Worm (Caenorhabditis elegans): ENCODE data around the gene fbxa-62.
"Not testable (repeated sequence)": the region's sequence is repeated elsewhere in the genome, so short reads cannot be mapped to it uniquely, and the experiment has no call there.

Gene fbxa-62

ce11 chrIII:2251348-2251747 is 23.8 kb downstream of the fbxa-62 start, which contains the start of gene fbxa-7:
Gene fbxa-7 (minus strand): TSS chrIII:2251448.
- TF ChIP-seq unc-62 (GFP tag; optimal IDR thresholded peaks at IDR 0.05): no peak

ce11 chrIII:2253027-2253499 is 25.6 kb downstream of the fbxa-62 start, which contains the start of gene fbxa-73:
Gene fbxa-73 (plus strand): TSS chrIII:2253449.
- TF ChIP-seq unc-62 (GFP tag; optimal IDR thresholded peaks at IDR 0.05): no peak

ce11 chrIII:2255522-2255921 is 28.0 kb downstream of the fbxa-62 start, which contains the start of gene fbxa-71:
Gene fbxa-71 (plus strand): TSS chrIII:2255822.
- no peak for TF ChIP-seq unc-62 (GFP tag; optimal IDR thresholded peaks at IDR 0.05)

- TF ChIP-seq unc-62 (GFP tag; optimal IDR thresholded peaks at IDR 0.05): no peak
Measured at ce11 chrIII:2258863-2259262, 31.4 kb downstream of the fbxa-62 start, which contains the start of gene fbxa-43. Gene fbxa-43 (minus strand): TSS chrIII:2258963.

- no peak for TF ChIP-seq unc-62 (GFP tag; optimal IDR thresholded peaks at IDR 0.05)
Measured at ce11 chrIII:2259329-2259728, 31.8 kb downstream of the fbxa-62 start.

- TF ChIP-seq unc-62 (GFP tag; optimal IDR thresholded peaks at IDR 0.05): not testable (repeated sequence)
Measured at ce11 chrIII:2261353-2261752, 33.8 kb downstream of the fbxa-62 start, which contains the start of gene fbxa-42. Gene fbxa-42 (minus strand): TSS chrIII:2261453.

ce11 chrIII:2262942-2263341 is 35.4 kb downstream of the fbxa-62 start, which contains the start of gene Y54F10BM.6:
Gene Y54F10BM.6 (plus strand): TSS chrIII:2263242.
- no peak for TF ChIP-seq unc-62 (GFP tag; optimal IDR thresholded peaks at IDR 0.05)

ce11 chrIII:2265986-2266701 is 38.6 kb downstream of the fbxa-62 start, which contains the start of gene fbxa-9:
Gene fbxa-9 (plus strand): TSS chrIII:2266651.
- TF ChIP-seq unc-62 (GFP tag; optimal IDR thresholded peaks at IDR 0.05): no peak

ce11 chrIII:2272075-2272474 is 44.6 kb downstream of the fbxa-62 start, which contains the start of gene fbxa-48:
Gene fbxa-48 (minus strand): TSS chrIII:2272175.
- no peak for TF ChIP-seq unc-62 (GFP tag; optimal IDR thresholded peaks at IDR 0.05)

- TF ChIP-seq unc-62 (GFP tag; optimal IDR thresholded peaks at IDR 0.05): no peak
Measured at ce11 chrIII:2272732-2273131, 45.2 kb downstream of the fbxa-62 start, which contains the start of gene fbxa-39. Gene fbxa-39 (plus strand): TSS chrIII:2273032.

- no peak for TF ChIP-seq unc-62 (GFP tag; optimal IDR thresholded peaks at IDR 0.05)
Measured at ce11 chrIII:2276842-2277241, 49.3 kb downstream of the fbxa-62 start, which contains the start of gene Y54F10BM.21. Gene Y54F10BM.21 (plus strand): TSS chrIII:2277142.
